Worm (Caenorhabditis elegans) whole organism, L1 larva: ENCODE results near the gene flap-1.

Source experiments
- lin-15B ChIP-seq: fragments of 150-350 bp; sonication (generic microtip); optimal IDR thresholded peaks from 3 replicates; lab custom pipeline; 2014; ENCODE audit warnings: missing biosample characterization, missing genetic modification characterization
- lin-39 ChIP-seq: fragments of 150-350 bp; optimal IDR thresholded peaks from 2 replicates; lab custom pipeline; 2014; ENCODE audit warnings: missing biosample characterization, missing genetic modification reagents, missing genetic modification characterization
- mab-9 ChIP-seq: fragments of 200-800 bp; sonication (Bioruptor generic); IDR thresholded peaks from 2 replicates; pipeline ENCODE4 v1.3.6; 2022; ENCODE audit warnings: missing genetic modification reagents, missing genetic modification characterization, missing compliant biosample characterization
- nhr-12 ChIP-seq: sonication (generic microtip); optimal IDR thresholded peaks from 2 replicates; lab custom pipeline; 2017; ENCODE audit warnings: missing biosample characterization, missing genetic modification characterization
- nhr-77 ChIP-seq: fragments of 150-350 bp; optimal IDR thresholded peaks from 2 replicates; lab custom pipeline; 2014; ENCODE audit warnings: missing biosample characterization, missing genetic modification characterization
- unc-62 ChIP-seq: fragments of 150-350 bp; optimal IDR thresholded peaks from 2 replicates; lab custom pipeline; 2014; ENCODE audit warnings: missing biosample characterization, missing genetic modification reagents, missing genetic modification characterization
- ztf-11 ChIP-seq, 2 experiments: sonication (generic microtip); optimal IDR thresholded peaks; 2 replicates each; lab custom pipeline; 2016 to 2017; ENCODE audit warnings: missing genetic modification characterization in 2 of 2, missing biosample characterization in 1 of 2, missing compliant biosample characterization in 1 of 2

DNA sequence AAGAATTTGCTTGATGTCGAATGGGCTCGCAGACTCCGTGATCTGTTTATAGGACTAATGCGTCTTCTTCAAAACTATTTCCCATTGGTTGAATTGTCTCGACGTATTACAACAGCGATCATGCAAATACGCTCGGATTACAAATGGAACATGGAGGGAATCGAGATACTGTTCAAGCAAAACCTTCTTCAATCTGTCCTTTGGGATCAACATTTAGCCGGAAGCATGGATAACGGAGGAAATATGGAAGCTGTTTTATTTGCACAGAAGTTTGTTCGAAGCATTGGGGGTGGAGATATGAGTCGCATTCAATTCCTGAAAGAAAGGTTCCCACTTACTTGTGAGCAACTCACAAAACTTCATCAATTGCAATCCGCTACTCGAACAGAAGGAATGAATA is 27.1 kb upstream of the flap-1 start:
- TF ChIP-seq mab-9 (no peak), unc-62 (GFP tag; lab: Kevin White, UChicago) (no peak), nhr-12 (tag; lab: Kevin White, UChicago) (no peak), lin-39 (tag; lab: Kevin White, UChicago) (no peak), nhr-77 (no peak), ztf-11 (tag; optimal IDR thresholded peaks at IDR 0.05; lab: Kevin White, UChicago) (no peak), lin-15B (tag; lab: Kevin White, UChicago) (no peak)
